Worm (Caenorhabditis elegans) whole organism, early embryonic: ENCODE data around the gene C38C3.4.

Source experiments
- ama-1 ChIP-seq: fragments of 150-350 bp; optimal IDR thresholded peaks from 2 replicates; lab custom pipeline; 2014
- ceh-36 ChIP-seq: sonication (generic microtip); optimal IDR thresholded peaks from 2 replicates; lab custom pipeline; 2016; ENCODE audit warnings: missing genetic modification characterization, inconsistent platforms, missing compliant biosample characterization
- hmg-4 ChIP-seq: fragments of 200-800 bp; sonication (Bioruptor generic); optimal IDR thresholded peaks from 2 replicates; lab custom pipeline; 2018; ENCODE audit warnings: mild to moderate bottlenecking, missing genetic modification characterization, missing compliant biosample characterization
- tbx-37 ChIP-seq: fragments of 200-800 bp; sonication (Bioruptor generic); conservative IDR thresholded peaks from 2 replicates; pipeline ENCODE4 v1.3.6; 2022; ENCODE audit warnings: missing genetic modification reagents, missing genetic modification characterization, missing compliant biosample characterization

DNA sequence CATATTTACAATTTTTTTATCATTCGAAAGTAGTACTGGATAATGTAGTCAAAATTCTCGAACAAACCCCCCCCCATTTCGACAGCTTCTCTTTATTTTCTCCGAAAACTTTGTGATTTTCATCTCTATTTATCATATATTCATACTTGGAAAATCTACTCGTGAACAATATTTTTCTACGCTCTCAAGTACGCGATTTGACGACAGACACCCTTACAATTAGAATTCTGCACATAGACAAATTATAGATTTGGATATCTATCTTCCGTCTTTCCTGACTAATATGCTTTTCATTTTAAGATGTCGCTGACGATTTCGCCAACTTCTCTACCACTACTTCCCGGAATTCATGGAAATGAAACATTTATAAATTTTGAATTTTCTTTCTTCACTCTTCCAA is 24.2 kb downstream of the C38C3.4 start, which contains the start of gene sru-28:
- TF ChIP-seq ama-1 (lab: Kevin White, UChicago) = no peak
- TF ChIP-seq ceh-36 = no peak
- no peak for TF ChIP-seq hmg-4 (GFP tag; lab: Kevin White, UChicago)
- TF ChIP-seq tbx-37 (GFP tag; lab: Robert Waterston, UW) = no peak
